Fruit fly (Drosophila melanogaster) whole organism, embryonic: ENCODE results near the gene CG7903.

ENCODE experiments used
- Ada2b ChIP-seq: fragments of 200-800 bp; sonication (Bioruptor generic); IDR thresholded peaks from 2 replicates; pipeline ENCODE4 v1.3.6; 2022; ENCODE audit warnings: missing biosample characterization, missing genetic modification characterization
- Blimp-1 ChIP-seq: fragments of 200-800 bp; sonication (Bioruptor generic); optimal IDR thresholded peaks from 3 replicates; lab custom pipeline; 2018; ENCODE audit warnings: missing biosample characterization, missing genetic modification characterization, mild to moderate bottlenecking, moderate library complexity, missing genetic modification reagents
- CG10267 ChIP-seq: fragments of 200-800 bp; sonication (Bioruptor generic); optimal IDR thresholded peaks from 2 replicates; lab custom pipeline; 2018; ENCODE audit warnings: missing biosample characterization, mild to moderate bottlenecking, missing genetic modification characterization, moderate library complexity
- CG10274 ChIP-seq: fragments of 200-800 bp; sonication (Bioruptor generic); optimal IDR thresholded peaks from 3 replicates; lab custom pipeline; 2017; ENCODE audit warnings: missing biosample characterization, mild to moderate bottlenecking, missing genetic modification characterization
- CG10543 ChIP-seq: fragments of 200-800 bp; sonication (Bioruptor generic); optimal IDR thresholded peaks from 3 replicates; lab custom pipeline; 2017; ENCODE audit warnings: missing biosample characterization, mild to moderate bottlenecking, missing genetic modification characterization, moderate library complexity
- CG11560 ChIP-seq: fragments of 200-800 bp; sonication (Bioruptor generic); IDR thresholded peaks from 3 replicates; pipeline ENCODE4 v1.3.6; 2022; ENCODE audit warnings: missing biosample characterization, missing genetic modification characterization
- CG11723 ChIP-seq: fragments of 200-800 bp; sonication (Bioruptor generic); optimal IDR thresholded peaks from 2 replicates; lab custom pipeline; 2017; ENCODE audit warnings: missing biosample characterization, mild to moderate bottlenecking, missing genetic modification characterization
- CG12071 ChIP-seq: fragments of 200-800 bp; sonication (Bioruptor generic); optimal IDR thresholded peaks from 3 replicates; lab custom pipeline; 2018; ENCODE audit warnings: missing biosample characterization, mild to moderate bottlenecking, missing genetic modification characterization
- CG14667 ChIP-seq: fragments of 200-800 bp; sonication (Bioruptor generic); IDR thresholded peaks from 2 replicates; pipeline ENCODE4 v1.3.6; 2022; ENCODE audit warnings: missing biosample characterization, missing genetic modification characterization
- CG14710 ChIP-seq: fragments of 200-800 bp; sonication (Bioruptor generic); optimal IDR thresholded peaks from 3 replicates; lab custom pipeline; 2019; ENCODE audit warnings: missing biosample characterization, mild to moderate bottlenecking, missing genetic modification characterization, moderate library complexity
- CG15269 ChIP-seq: fragments of 200-800 bp; sonication (Bioruptor generic); optimal IDR thresholded peaks from 2 replicates; lab custom pipeline; 2018; ENCODE audit warnings: missing biosample characterization, mild to moderate bottlenecking, missing genetic modification characterization, moderate library complexity
- CG4617 ChIP-seq: fragments of 200-800 bp; sonication (Bioruptor generic); optimal IDR thresholded peaks from 3 replicates; lab custom pipeline; 2016; ENCODE audit warnings: missing biosample characterization, missing genetic modification characterization, borderline replicate concordance
- CG4854 ChIP-seq: fragments of 200-800 bp; sonication (Bioruptor generic); optimal IDR thresholded peaks from 2 replicates; lab custom pipeline; 2016; ENCODE audit warnings: missing biosample characterization, missing genetic modification characterization, inconsistent platforms
- CG8089 ChIP-seq: fragments of 200-800 bp; sonication (Bioruptor generic); optimal IDR thresholded peaks from 3 replicates; lab custom pipeline; 2016; ENCODE audit warnings: missing biosample characterization, missing genetic modification characterization
- CG8290 ChIP-seq, 3 experiments: fragments of 200-800 bp; sonication (Bioruptor generic); optimal IDR thresholded peaks; 2 replicates each; lab custom pipeline; 2016 to 2019; ENCODE audit warnings: missing biosample characterization in 3 of 3, missing genetic modification characterization in 3 of 3, mild to moderate bottlenecking in 2 of 3, moderate library complexity in 1 of 3
- CG8478 ChIP-seq: fragments of >200 bp; optimal IDR thresholded peaks from 2 replicates; lab custom pipeline; 2018
- CG9727 ChIP-seq: fragments of 200-800 bp; sonication (Bioruptor generic); optimal IDR thresholded peaks from 3 replicates; lab custom pipeline; 2017; ENCODE audit warnings: missing biosample characterization, mild to moderate bottlenecking, missing genetic modification characterization
- CHES-1-like ChIP-seq: fragments of 200-800 bp; sonication (Bioruptor generic); optimal IDR thresholded peaks from 2 replicates; lab custom pipeline; 2016; ENCODE audit warnings: missing biosample characterization, missing genetic modification characterization
- CTCF ChIP-seq: fragments of 200-800 bp; sonication (Bioruptor generic); optimal IDR thresholded peaks from 2 replicates; lab custom pipeline; 2017; ENCODE audit warnings: missing biosample characterization, mild to moderate bottlenecking, missing genetic modification characterization, moderate library complexity
- Dip2 ChIP-seq: fragments of 200-800 bp; sonication (Bioruptor generic); IDR thresholded peaks from 2 replicates; pipeline ENCODE4 v1.3.6; 2022; ENCODE audit warnings: missing biosample characterization, missing genetic modification characterization
- Dref ChIP-seq: fragments of 200-800 bp; sonication (Bioruptor generic); IDR thresholded peaks from 2 replicates; pipeline ENCODE4 v1.3.6; 2022; ENCODE audit warnings: missing biosample characterization, missing genetic modification characterization
- Elba2 ChIP-seq: fragments of 200-800 bp; sonication (Bioruptor generic); optimal IDR thresholded peaks from 3 replicates; lab custom pipeline; 2016; ENCODE audit warnings: missing biosample characterization, missing genetic modification characterization
- Ets97D ChIP-seq: fragments of 200-800 bp; sonication (Bioruptor generic); optimal IDR thresholded peaks from 3 replicates; lab custom pipeline; 2016; ENCODE audit warnings: missing biosample characterization, missing genetic modification characterization
- HLH4C ChIP-seq: fragments of 200-800 bp; sonication (Bioruptor generic); IDR thresholded peaks from 3 replicates; pipeline ENCODE4 v1.3.6; 2022; ENCODE audit warnings: missing biosample characterization, missing genetic modification characterization; ENCODE audit not compliant: partially characterized antibody
- HLHmδ ChIP-seq: fragments of 200-800 bp; sonication (Bioruptor generic); optimal IDR thresholded peaks from 2 replicates; lab custom pipeline; 2018; ENCODE audit warnings: missing biosample characterization, mild to moderate bottlenecking, missing genetic modification characterization, moderate library complexity
- HmgD ChIP-seq: fragments of 200-800 bp; sonication (Bioruptor generic); optimal IDR thresholded peaks from 3 replicates; lab custom pipeline; 2016; ENCODE audit warnings: missing biosample characterization, missing genetic modification characterization
- Hr51 ChIP-seq, 2 experiments: fragments of 200-800 bp; sonication (Bioruptor generic); optimal IDR thresholded peaks; 2 replicates in 1 of 2; 3 replicates in 1 of 2; lab custom pipeline; 2016 to 2018; ENCODE audit warnings: missing biosample characterization in 2 of 2, missing genetic modification characterization in 2 of 2, mild to moderate bottlenecking in 1 of 2, moderate library complexity in 1 of 2
- MESR4 ChIP-seq: fragments of 200-800 bp; sonication (Bioruptor generic); optimal IDR thresholded peaks from 2 replicates; lab custom pipeline; 2018; ENCODE audit warnings: missing biosample characterization, mild to moderate bottlenecking, missing genetic modification characterization, moderate library complexity
- Nf-YB ChIP-seq: fragments of 200-800 bp; sonication (Bioruptor generic); optimal IDR thresholded peaks from 3 replicates; lab custom pipeline; 2019; ENCODE audit warnings: missing biosample characterization, mild to moderate bottlenecking, missing genetic modification characterization, moderate library complexity
- Ssrp ChIP-seq: fragments of 200-800 bp; sonication (Bioruptor generic); optimal IDR thresholded peaks from 2 replicates; lab custom pipeline; 2018; ENCODE audit warnings: missing biosample characterization, mild to moderate bottlenecking, missing genetic modification characterization, moderate library complexity
- Xrp1 ChIP-seq: fragments of 200-800 bp; sonication (Bioruptor generic); IDR thresholded peaks from 2 replicates; pipeline ENCODE4 v1.3.6; 2022; ENCODE audit warnings: missing biosample characterization, missing genetic modification characterization
- al ChIP-seq: fragments of 200-800 bp; sonication (Bioruptor generic); IDR thresholded peaks from 2 replicates; pipeline ENCODE4 v1.3.6; 2022; ENCODE audit warnings: missing biosample characterization, missing genetic modification characterization
- ato ChIP-seq: fragments of 200-800 bp; sonication (Bioruptor generic); IDR thresholded peaks from 2 replicates; pipeline ENCODE4 v1.3.6; 2022; ENCODE audit warnings: missing biosample characterization, missing genetic modification characterization; ENCODE audit not compliant: partially characterized antibody
- bsh ChIP-seq, 2 experiments: fragments of 200-800 bp; sonication (Bioruptor generic); optimal IDR thresholded peaks; 2 replicates each; lab custom pipeline; 2017 to 2018; ENCODE audit warnings: mild to moderate bottlenecking in 2 of 2, missing biosample characterization in 2 of 2, missing genetic modification characterization in 2 of 2, moderate library complexity in 1 of 2
- btn ChIP-seq: fragments of 200-800 bp; sonication (Bioruptor generic); optimal IDR thresholded peaks from 2 replicates; lab custom pipeline; 2016; ENCODE audit warnings: missing biosample characterization, missing genetic modification characterization
- chif ChIP-seq, 2 experiments: fragments of 200-800 bp; sonication (Bioruptor generic); optimal IDR thresholded peaks; 3 replicates each; lab custom pipeline; 2016; ENCODE audit warnings: missing biosample characterization in 2 of 2, missing genetic modification characterization in 2 of 2
- corto ChIP-seq: fragments of 200-800 bp; sonication (Bioruptor generic); optimal IDR thresholded peaks from 2 replicates; lab custom pipeline; 2016; ENCODE audit warnings: missing biosample characterization, mild to moderate bottlenecking, missing genetic modification characterization, moderate library complexity
- croc ChIP-seq: fragments of 200-800 bp; sonication (Bioruptor generic); conservative IDR thresholded peaks from 3 replicates; pipeline ENCODE4 v1.3.6; 2022; ENCODE audit warnings: missing biosample characterization, missing genetic modification characterization
- en ChIP-seq: fragments of 200-800 bp; sonication (Bioruptor generic); optimal IDR thresholded peaks from 2 replicates; lab custom pipeline; 2016; ENCODE audit warnings: missing biosample characterization, missing genetic modification characterization
- fru ChIP-seq: fragments of >200 bp; optimal IDR thresholded peaks from 2 replicates; lab custom pipeline; 2017
- gcm2 ChIP-seq: fragments of 200-800 bp; sonication (Bioruptor generic); optimal IDR thresholded peaks from 2 replicates; lab custom pipeline; 2016; ENCODE audit warnings: missing biosample characterization, missing genetic modification characterization
- nau ChIP-seq: fragments of 200-800 bp; sonication (Bioruptor generic); optimal IDR thresholded peaks from 3 replicates; lab custom pipeline; 2017; ENCODE audit warnings: missing biosample characterization, mild to moderate bottlenecking, missing genetic modification characterization, missing genetic modification reagents
- nerfin-1 ChIP-seq: fragments of 200-800 bp; sonication (Bioruptor generic); optimal IDR thresholded peaks from 3 replicates; lab custom pipeline; 2019; ENCODE audit warnings: missing biosample characterization, mild to moderate bottlenecking, missing genetic modification characterization, moderate library complexity
- onecut ChIP-seq: fragments of 200-800 bp; sonication (Bioruptor generic); IDR thresholded peaks from 2 replicates; pipeline ENCODE4 v1.3.6; 2022; ENCODE audit warnings: missing biosample characterization, missing genetic modification characterization
- otp ChIP-seq: fragments of 200-800 bp; sonication (Bioruptor generic); IDR thresholded peaks from 3 replicates; pipeline ENCODE4, ENCODE4 v1.3.6; 2022; ENCODE audit warnings: missing biosample characterization, missing genetic modification characterization
- sd ChIP-seq: fragments of 200-800 bp; sonication (Bioruptor generic); optimal IDR thresholded peaks from 3 replicates; lab custom pipeline; 2018; ENCODE audit warnings: missing biosample characterization, mild to moderate bottlenecking, missing genetic modification characterization, moderate library complexity
- sob ChIP-seq: fragments of 200-800 bp; sonication (Bioruptor generic); IDR thresholded peaks from 2 replicates; pipeline ENCODE4 v1.3.6; 2022; ENCODE audit warnings: missing biosample characterization, missing genetic modification characterization
- sqz ChIP-seq: fragments of 200-800 bp; sonication (Bioruptor generic); optimal IDR thresholded peaks from 3 replicates; lab custom pipeline; 2018; ENCODE audit warnings: missing biosample characterization, mild to moderate bottlenecking, missing genetic modification characterization
- toy ChIP-seq: fragments of 200-800 bp; sonication (Bioruptor generic); IDR thresholded peaks from 2 replicates; pipeline ENCODE4 v1.3.6; 2022; ENCODE audit warnings: missing biosample characterization, missing genetic modification characterization

Gene CG7903

dm6 chr3R:30012602-30013489 lies 17.8 kb upstream of the CG7903 start (continued):
- TF ChIP-seq nerfin-1 (tag; lab: Kevin White, UChicago) (no peak), CG8478 (lab: Kevin White, UChicago) (no peak), ato (GFP tag; lab: Robert Waterston, UW) (no peak), Ets97D (GFP tag; lab: Kevin White, UChicago) (no peak), Blimp-1 (GFP tag; lab: Kevin White, UChicago) (no peak), CG11723 (GFP tag; lab: Kevin White, UChicago) (no peak), CG10274 (GFP tag; lab: Kevin White, UChicago) (peak; percentile 85), CG10543 (GFP tag; lab: Kevin White, UChicago) (peak; percentile 18), en (GFP tag; lab: Kevin White, UChicago) (no peak), MESR4 (GFP tag; lab: Kevin White, UChicago) (no peak), HmgD (GFP tag; lab: Kevin White, UChicago) (no peak), fru (lab: Kevin White, UChicago) (no peak), gcm2 (no peak), CG4854 (GFP tag; lab: Kevin White, UChicago) (no peak), CG11560 (tag; lab: Robert Waterston, UW) (no peak), Ada2b (GFP tag; lab: Robert Waterston, UW) (0 out of 2 replicates have a peak, but pooled peaks have one; percentile 25), CG9727 (GFP tag; lab: Kevin White, UChicago) (peak; percentile 28), toy (GFP tag; lab: Robert Waterston, UW) (0 out of 2 replicates have a peak, but pooled peaks have one; percentile 11), CG12071 (GFP tag; lab: Kevin White, UChicago) (no peak), CHES-1-like (GFP tag; lab: Kevin White, UChicago) (no peak), CG8290 (GFP tag; optimal IDR thresholded peaks at IDR 0.05; lab: Kevin White, UChicago) (no peak), CG8290 (tag; optimal IDR thresholded peaks at IDR 0.05; lab: Kevin White, UChicago) (peak in 1 of 2 experiments; percentile 44), CTCF (GFP tag; lab: Kevin White, UChicago) (no peak), Hr51 (GFP tag; optimal IDR thresholded peaks at IDR 0.05; lab: Kevin White, UChicago) (no peak), HLH4C (GFP tag; lab: Robert Waterston, UW) (no peak), btn (GFP tag; lab: Kevin White, UChicago) (no peak), onecut (GFP tag; lab: Robert Waterston, UW) (no peak), croc (GFP tag; lab: Robert Waterston, UW) (no peak), CG14667 (GFP tag; lab: Robert Waterston, UW) (no peak), Xrp1 (GFP tag; lab: Robert Waterston, UW) (0 out of 2 replicates have a peak, but pooled peaks have one; percentile 5), Dref (no peak), sqz (GFP tag; lab: Kevin White, UChicago) (no peak), HLHmδ (GFP tag; lab: Kevin White, UChicago) (no peak), chif (GFP tag; optimal IDR thresholded peaks at IDR 0.05; lab: Kevin White, UChicago) (no peak), nau (GFP tag; lab: Kevin White, UChicago) (no peak), al (peak; percentile 36; the same call in 1 of the 2 replicates), CG4617 (no peak), otp (peak; percentile 42; the same call in 1 of the 3 replicates), Ssrp (tag; lab: Kevin White, UChicago) (no peak), sd (tag; lab: Kevin White, UChicago) (peak; percentile 39), sob (no peak), CG10267 (tag; lab: Kevin White, UChicago) (no peak), CG8089 (GFP tag; lab: Kevin White, UChicago) (no peak), corto (no peak), CG15269 (tag; lab: Kevin White, UChicago) (no peak), Dip2 (no peak), Nf-YB (GFP tag; lab: Kevin White, UChicago) (no peak), Elba2 (GFP tag; lab: Kevin White, UChicago) (no peak), bsh (GFP tag; optimal IDR thresholded peaks at IDR 0.05; lab: Kevin White, UChicago) (no peak), CG14710 (tag; lab: Kevin White, UChicago) (no peak)
